Fruit fly (Drosophila melanogaster): ENCODE data around the gene CG9525.

DNA sequence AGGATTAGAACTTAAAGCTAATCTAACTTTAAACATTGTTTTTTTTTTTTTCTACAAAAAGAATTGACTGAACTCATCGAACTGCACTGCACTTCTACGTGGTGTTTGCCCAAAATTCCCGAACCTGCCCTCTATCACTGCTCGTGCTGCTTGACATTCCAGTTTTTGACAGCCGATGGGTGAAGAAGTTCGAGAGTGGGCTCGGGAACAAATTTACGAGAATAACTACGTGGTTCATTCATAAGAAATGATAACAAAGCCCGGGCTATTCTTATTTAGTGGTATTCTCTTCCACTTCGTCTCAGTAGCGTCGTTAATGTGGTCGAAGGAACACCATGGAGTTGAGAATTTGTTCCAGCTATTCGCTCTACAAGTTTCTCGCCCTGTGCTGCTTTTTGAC lies 5.1 kb upstream of the CG9525 start, which contains the start of gene CG18088:
- TF ChIP-seq Sin3A (optimal IDR thresholded peaks at IDR 0.05) (no peak), ssp (GFP tag; IDR thresholded peaks at IDR 0.05) (no peak), Rfx (GFP tag; IDR thresholded peaks at IDR 0.05) (no peak), B-H2 (GFP tag; optimal IDR thresholded peaks at IDR 0.05) (no peak)

Measured in whole organism, embryonic.